Worm (Caenorhabditis elegans) whole organism, L4 larva: ENCODE results near the gene F08G5.3.
A peak's percentile ranks its signal among the peaks of the same experiment; 100 is the strongest.

Source experiments
- D1046.2 ChIP-seq: fragments of 200-800 bp; sonication (Bioruptor generic); IDR thresholded peaks from 2 replicates; pipeline ENCODE4 v1.3.6; 2022; ENCODE audit warnings: missing genetic modification characterization, missing compliant biosample characterization
- F10B5.3 ChIP-seq: sonication (generic microtip); optimal IDR thresholded peaks from 2 replicates; lab custom pipeline; 2016; ENCODE audit warnings: mild to moderate bottlenecking, missing genetic modification characterization, missing compliant biosample characterization
- F37D6.2 ChIP-seq: sonication (generic microtip); optimal IDR thresholded peaks from 2 replicates; lab custom pipeline; 2016; ENCODE audit warnings: mild to moderate bottlenecking, missing genetic modification characterization, missing compliant biosample characterization
- R02D3.7 ChIP-seq: fragments of 150-350 bp; sonication (generic microtip); optimal IDR thresholded peaks from 3 replicates; lab custom pipeline; 2014; ENCODE audit warnings: missing biosample characterization, missing genetic modification characterization
- T20F7.1 ChIP-seq: fragments of 200-800 bp; sonication (Bioruptor generic); optimal IDR thresholded peaks from 2 replicates; lab custom pipeline; 2018; ENCODE audit warnings: mild to moderate bottlenecking, missing genetic modification characterization, missing compliant biosample characterization
- T26A8.4 ChIP-seq: fragments of 200-800 bp; sonication (Bioruptor generic); IDR thresholded peaks from 2 replicates; pipeline ENCODE4 v1.3.6; 2022; ENCODE audit warnings: missing genetic modification characterization, missing compliant biosample characterization
- Y105C5A.15 ChIP-seq: fragments of 200-800 bp; sonication (Bioruptor generic); IDR thresholded peaks from 2 replicates; pipeline ENCODE4 v1.3.6; 2022; ENCODE audit warnings: missing genetic modification characterization, missing compliant biosample characterization
- Y48G9A.11 ChIP-seq: fragments of 200-800 bp; sonication (Bioruptor generic); IDR thresholded peaks from 2 replicates; pipeline ENCODE4 v1.3.6; 2022; ENCODE audit warnings: missing genetic modification reagents, missing genetic modification characterization, missing compliant biosample characterization
- ZK337.2 ChIP-seq: fragments of 200-800 bp; sonication (Bioruptor generic); IDR thresholded peaks from 2 replicates; pipeline ENCODE4 v1.3.6; 2022; ENCODE audit warnings: missing genetic modification reagents, missing genetic modification characterization, missing compliant biosample characterization
- ZK546.5 ChIP-seq, 2 experiments: sonication (generic microtip); optimal IDR thresholded peaks; 2 replicates each; lab custom pipeline; 2017; ENCODE audit warnings: missing biosample characterization in 2 of 2, missing genetic modification characterization in 2 of 2
- ama-1 ChIP-seq: fragments of 150-350 bp; optimal IDR thresholded peaks from 2 replicates; lab custom pipeline; 2014; ENCODE audit warnings: inconsistent platforms, mixed read lengths
- ceh-28 ChIP-seq: fragments of 150-350 bp; optimal IDR thresholded peaks from 2 replicates; lab custom pipeline; 2014; ENCODE audit warnings: missing biosample characterization, missing genetic modification reagents, missing genetic modification characterization
- ceh-44 ChIP-seq: fragments of 200-800 bp; sonication (Bioruptor generic); IDR thresholded peaks from 2 replicates; pipeline ENCODE4 v1.3.6; 2022; ENCODE audit warnings: missing genetic modification reagents, missing genetic modification characterization, missing compliant biosample characterization
- ceh-62 ChIP-seq: sonication (generic microtip); optimal IDR thresholded peaks from 2 replicates; lab custom pipeline; 2017; ENCODE audit warnings: missing biosample characterization, missing genetic modification characterization
- cey-2 ChIP-seq: sonication (generic microtip); optimal IDR thresholded peaks from 3 replicates; lab custom pipeline; 2017; ENCODE audit warnings: missing genetic modification characterization, mild to moderate bottlenecking, missing compliant biosample characterization, antibody characterized with exemption, borderline replicate concordance; ENCODE audit not compliant: insufficient read depth
- daf-12 ChIP-seq: fragments of 150-350 bp; optimal IDR thresholded peaks from 2 replicates; lab custom pipeline; 2014; ENCODE audit warnings: missing biosample characterization, missing genetic modification reagents, missing genetic modification characterization
- daf-8 ChIP-seq: fragments of 200-800 bp; sonication (Bioruptor generic); IDR thresholded peaks from 2 replicates; pipeline ENCODE4 v1.3.6; 2022; ENCODE audit warnings: missing genetic modification characterization, missing compliant biosample characterization
- dmd-8 ChIP-seq: fragments of 200-800 bp; sonication (Bioruptor generic); IDR thresholded peaks from 2 replicates; pipeline ENCODE4 v1.3.6; 2022; ENCODE audit warnings: missing genetic modification characterization, missing compliant biosample characterization
- dve-1 ChIP-seq: sonication (generic microtip); optimal IDR thresholded peaks from 2 replicates; lab custom pipeline; 2017; ENCODE audit warnings: antibody characterized with exemption, mild to moderate bottlenecking, missing genetic modification characterization, missing compliant biosample characterization; ENCODE audit not compliant: insufficient read depth
- egl-27 ChIP-seq: sonication (generic microtip); optimal IDR thresholded peaks from 3 replicates; lab custom pipeline; 2017; ENCODE audit warnings: missing biosample characterization, missing genetic modification reagents, missing genetic modification characterization
- fkh-10 ChIP-seq: fragments of 150-350 bp; optimal IDR thresholded peaks from 2 replicates; lab custom pipeline; 2014; ENCODE audit warnings: missing biosample characterization, missing genetic modification reagents, missing genetic modification characterization
- gei-8 ChIP-seq: fragments of 200-800 bp; sonication (Bioruptor generic); optimal IDR thresholded peaks from 2 replicates; lab custom pipeline; 2018; ENCODE audit warnings: mild to moderate bottlenecking, missing genetic modification characterization, missing compliant biosample characterization
- hlh-11 ChIP-seq: fragments of 200-800 bp; sonication (Bioruptor generic); optimal IDR thresholded peaks from 2 replicates; lab custom pipeline; 2018; ENCODE audit warnings: mild to moderate bottlenecking, missing genetic modification characterization, missing compliant biosample characterization
- hmg-1.1 ChIP-seq: fragments of 200-800 bp; sonication (Bioruptor generic); IDR thresholded peaks from 2 replicates; pipeline ENCODE4 v1.3.6; 2022; ENCODE audit warnings: missing genetic modification reagents, missing genetic modification characterization, missing compliant biosample characterization
- lim-7 ChIP-seq: fragments of 200-800 bp; sonication (Bioruptor generic); IDR thresholded peaks from 2 replicates; pipeline ENCODE4 v1.3.6; 2022; ENCODE audit warnings: missing genetic modification characterization, missing compliant biosample characterization
- lin-38 ChIP-seq: fragments of 200-800 bp; sonication (Bioruptor generic); IDR thresholded peaks from 2 replicates; pipeline ENCODE4 v1.3.6; 2022; ENCODE audit warnings: missing genetic modification reagents, missing genetic modification characterization, missing compliant biosample characterization
- lin-39 ChIP-seq: fragments of 150-350 bp; optimal IDR thresholded peaks from 2 replicates; lab custom pipeline; 2014; ENCODE audit warnings: missing biosample characterization, missing genetic modification reagents, missing genetic modification characterization
- lsy-2 ChIP-seq, 2 experiments: fragments of 150-350 bp in 1 of 2; sonication (generic microtip) in 1 of 2; optimal IDR thresholded peaks; 2 replicates each; lab custom pipeline; 2014 to 2017; ENCODE audit warnings: missing biosample characterization in 2 of 2, missing genetic modification characterization in 2 of 2
- madf-9 ChIP-seq: fragments of 200-800 bp; sonication (Bioruptor generic); conservative IDR thresholded peaks from 2 replicates; pipeline ENCODE4 v1.3.6; 2022; ENCODE audit warnings: missing genetic modification reagents, missing genetic modification characterization, missing compliant biosample characterization
- mdl-1 ChIP-seq, 2 experiments: fragments of 150-350 bp in 1 of 2; sonication (generic microtip) in 1 of 2; optimal IDR thresholded peaks; 2 replicates each; lab custom pipeline; 2014 to 2017; ENCODE audit warnings: missing biosample characterization in 2 of 2, missing genetic modification characterization in 2 of 2
- mdt-29 ChIP-seq: fragments of 200-800 bp; sonication (Bioruptor generic); IDR thresholded peaks from 2 replicates; pipeline ENCODE4 v1.3.6; 2022; ENCODE audit warnings: missing genetic modification reagents, missing genetic modification characterization, missing compliant biosample characterization
- mep-1 ChIP-seq: fragments of 150-350 bp; sonication (generic microtip); optimal IDR thresholded peaks from 3 replicates; lab custom pipeline; 2014; ENCODE audit warnings: missing biosample characterization, missing genetic modification characterization
- mes-2 ChIP-seq: sonication (generic microtip); optimal IDR thresholded peaks from 2 replicates; lab custom pipeline; 2016; ENCODE audit warnings: missing genotype, mild to moderate bottlenecking, missing genetic modification characterization, missing compliant biosample characterization; ENCODE audit not compliant: poor library complexity, severe bottlenecking
- mxl-3 ChIP-seq: fragments of 200-800 bp; sonication (Bioruptor generic); optimal IDR thresholded peaks from 2 replicates; lab custom pipeline; 2018; ENCODE audit warnings: mild to moderate bottlenecking, missing genetic modification characterization, missing compliant biosample characterization
- nhr-111 ChIP-seq: fragments of 200-800 bp; sonication (Bioruptor generic); optimal IDR thresholded peaks from 2 replicates; lab custom pipeline; 2018; ENCODE audit warnings: mild to moderate bottlenecking, missing genetic modification characterization, missing compliant biosample characterization
- nhr-76 ChIP-seq: fragments of 150-350 bp; optimal IDR thresholded peaks from 2 replicates; lab custom pipeline; 2014; ENCODE audit warnings: missing biosample characterization, missing genetic modification characterization
- nhr-77 ChIP-seq: fragments of 150-350 bp; optimal IDR thresholded peaks from 2 replicates; lab custom pipeline; 2014; ENCODE audit warnings: missing biosample characterization, missing genetic modification characterization
- php-3 ChIP-seq: fragments of 200-800 bp; sonication (Bioruptor generic); IDR thresholded peaks from 2 replicates; pipeline ENCODE4 v1.3.6; 2022; ENCODE audit warnings: missing genetic modification reagents, missing genetic modification characterization, missing compliant biosample characterization
- rbr-2 ChIP-seq: sonication (generic microtip); optimal IDR thresholded peaks from 2 replicates; lab custom pipeline; 2016; ENCODE audit warnings: missing genotype, missing genetic modification characterization, missing compliant biosample characterization
- saeg-2 ChIP-seq: fragments of 200-800 bp; sonication (Bioruptor generic); IDR thresholded peaks from 2 replicates; pipeline ENCODE4 v1.3.6; 2022; ENCODE audit warnings: missing genetic modification reagents, missing genetic modification characterization, missing compliant biosample characterization
- set-16 ChIP-seq: fragments of 200-800 bp; sonication (Bioruptor generic); IDR thresholded peaks from 2 replicates; pipeline ENCODE4 v1.3.6; 2022; ENCODE audit warnings: missing genetic modification reagents, missing genetic modification characterization, missing compliant biosample characterization
- skn-1 ChIP-seq: fragments of 150-350 bp; optimal IDR thresholded peaks from 2 replicates; lab custom pipeline; 2014; ENCODE audit warnings: missing biosample characterization, missing genetic modification characterization
- spr-3 ChIP-seq: fragments of 200-800 bp; sonication (Bioruptor generic); optimal IDR thresholded peaks from 2 replicates; lab custom pipeline; 2018; ENCODE audit warnings: mild to moderate bottlenecking, missing genetic modification characterization, missing compliant biosample characterization
- unc-130 ChIP-seq: sonication (generic microtip); optimal IDR thresholded peaks from 2 replicates; lab custom pipeline; 2016; ENCODE audit warnings: missing genetic modification reagents, missing genetic modification characterization, missing compliant biosample characterization
- unc-62 ChIP-seq, 3 experiments: fragments of 150-350 bp in 1 of 3; sonication (generic microtip); optimal IDR thresholded peaks in 2 of 3; peaks in 1 of 3; 1 replicate in 1 of 3; 2 replicates in 2 of 3; lab custom pipeline; 2014 to 2017; ENCODE audit warnings: missing biosample characterization in 3 of 3, missing genetic modification characterization in 3 of 3, missing genetic modification reagents in 3 of 3, missing genotype in 1 of 3
- zfp-2 ChIP-seq: sonication (generic microtip); optimal IDR thresholded peaks from 2 replicates; lab custom pipeline; 2016; ENCODE audit warnings: mild to moderate bottlenecking, missing genetic modification characterization, missing compliant biosample characterization
- zfp-3 ChIP-seq: fragments of 200-800 bp; sonication (Bioruptor generic); conservative IDR thresholded peaks from 2 replicates; pipeline ENCODE4 v1.3.6; 2022; ENCODE audit warnings: missing genetic modification reagents, missing genetic modification characterization, missing compliant biosample characterization
- zip-2 ChIP-seq: fragments of 150-350 bp; optimal IDR thresholded peaks from 2 replicates; lab custom pipeline; 2014; ENCODE audit warnings: missing biosample characterization, missing genetic modification characterization
- ztf-11 ChIP-seq: fragments of 150-350 bp; optimal IDR thresholded peaks from 2 replicates; lab custom pipeline; 2014; ENCODE audit warnings: missing biosample characterization, missing genetic modification characterization

F08G5.3 gene

ce11 chrIV:12376021-12376420 is 41.4 kb downstream of the F08G5.3 start, which contains the start of gene atz-1:
Gene atz-1, minus strand, starts transcription at chrIV:12376121.
- TF ChIP-seq zfp-2 (tag; lab: Kevin White, UChicago): no peak
- TF ChIP-seq unc-62 (GFP tag; optimal IDR thresholded peaks at IDR 0.05 in 1 of 2; lab: Kevin White, UChicago): peak in 1 of 2 experiments; percentile 55
- TF ChIP-seq unc-62 (tag; optimal IDR thresholded peaks at IDR 0.05; lab: Kevin White, UChicago): no peak

ce11 chrIV:12371879-12372278 is 45.5 kb downstream of the F08G5.3 start, which contains the start of gene wdr-46:
Gene wdr-46, plus strand, starts transcription at chrIV:12372253.
- TF ChIP-seq gei-8 (no peak), ceh-28 (tag; lab: Kevin White, UChicago) (no peak), Y105C5A.15 (GFP tag; lab: Robert Waterston, UW) (no peak), php-3 (GFP tag; lab: Robert Waterston, UW) (no peak), daf-12 (tag; lab: Kevin White, UChicago) (no peak), cey-2 (peak; percentile 7), F37D6.2 (tag; lab: Kevin White, UChicago) (peak; percentile 47), lin-39 (tag; lab: Kevin White, UChicago) (no peak), ceh-44 (GFP tag; lab: Robert Waterston, UW) (no peak), lim-7 (no peak), skn-1 (tag; lab: Kevin White, UChicago) (no peak), mxl-3 (GFP tag; lab: Kevin White, UChicago) (no peak), T26A8.4 (peak; percentile 80), set-16 (no peak), hmg-1.1 (GFP tag; lab: Robert Waterston, UW) (peak; percentile 74), hlh-11 (peak; percentile 62), Y48G9A.11 (GFP tag; lab: Robert Waterston, UW) (0 out of 2 replicates have a peak, but pooled peaks have one; percentile 21), dmd-8 (no peak), egl-27 (tag; lab: Kevin White, UChicago) (no peak), lin-38 (GFP tag; lab: Robert Waterston, UW) (no peak; the same call in 1 of the 2 replicates), saeg-2 (GFP tag; lab: Robert Waterston, UW) (no peak), spr-3 (GFP tag; lab: Kevin White, UChicago) (no peak), dve-1 (tag; lab: Kevin White, UChicago) (peak; percentile 78), zip-2 (tag; lab: Kevin White, UChicago) (peak; percentile 30), R02D3.7 (no peak), nhr-76 (tag; lab: Kevin White, UChicago) (no peak), mep-1 (tag; lab: Kevin White, UChicago) (peak; percentile 88), mdt-29 (GFP tag; lab: Robert Waterston, UW) (no peak), mdl-1 (tag; optimal IDR thresholded peaks at IDR 0.05; lab: Kevin White, UChicago) (no peak), nhr-77 (tag; lab: Kevin White, UChicago) (peak; percentile 73), ceh-62 (tag; lab: Kevin White, UChicago) (no peak), unc-130 (GFP tag; lab: Kevin White, UChicago) (no peak), T20F7.1 (GFP tag; lab: Kevin White, UChicago) (no peak), ztf-11 (no peak), D1046.2 (GFP tag; lab: Robert Waterston, UW) (no peak), F10B5.3 (tag; lab: Kevin White, UChicago) (no peak), lsy-2 (tag; optimal IDR thresholded peaks at IDR 0.05; lab: Kevin White, UChicago) (peak; percentile 98 to 100), fkh-10 (GFP tag; lab: Kevin White, UChicago) (no peak), madf-9 (GFP tag; lab: Robert Waterston, UW) (no peak), mes-2 (peak; percentile 91), ZK337.2 (GFP tag; lab: Robert Waterston, UW) (no peak), ZK546.5 (tag; optimal IDR thresholded peaks at IDR 0.05; lab: Kevin White, UChicago) (peak in 1 of 2 experiments; percentile 76), daf-8 (GFP tag; lab: Robert Waterston, UW) (no peak), nhr-111 (GFP tag; lab: Kevin White, UChicago) (no peak), rbr-2 (tag; lab: Kevin White, UChicago) (peak; percentile 71), zfp-3 (GFP tag; lab: Robert Waterston, UW) (peak; percentile 63; the same call in 1 of the 2 replicates), ama-1 (lab: Kevin White, UChicago) (peak; percentile 39)
